Fruit fly (Drosophila melanogaster) whole organism, adult: ENCODE data around the gene CG31301.

Experiments used
- CG14711 ChIP-seq: fragments of 200-800 bp; sonication (Bioruptor generic); optimal IDR thresholded peaks from 2 replicates; lab custom pipeline; 2018; ENCODE audit warnings: missing biosample characterization, mild to moderate bottlenecking, missing genetic modification characterization, moderate library complexity
- CG1620 ChIP-seq: fragments of 200-800 bp; sonication (Bioruptor generic); optimal IDR thresholded peaks from 2 replicates; lab custom pipeline; 2016; ENCODE audit warnings: missing biosample characterization, missing genetic modification characterization
- CG33017 ChIP-seq: fragments of 200-800 bp; sonication (Bioruptor generic); optimal IDR thresholded peaks from 2 replicates; lab custom pipeline; 2018; ENCODE audit warnings: missing biosample characterization, mild to moderate bottlenecking, missing genetic modification characterization, moderate library complexity
- CG7101 ChIP-seq: fragments of 200-800 bp; sonication (Bioruptor generic); optimal IDR thresholded peaks from 2 replicates; lab custom pipeline; 2018; ENCODE audit warnings: missing biosample characterization, mild to moderate bottlenecking, missing genetic modification characterization, moderate library complexity
- Clk ChIP-seq: fragments of 200-800 bp; sonication (Bioruptor generic); optimal IDR thresholded peaks from 2 replicates; lab custom pipeline; 2017; ENCODE audit warnings: missing biosample characterization, missing genetic modification characterization
- cic ChIP-seq: fragments of 200-800 bp; sonication (Bioruptor generic); optimal IDR thresholded peaks from 2 replicates; lab custom pipeline; 2017; ENCODE audit warnings: missing biosample characterization, mild to moderate bottlenecking, missing genetic modification characterization, moderate library complexity
- ovo ChIP-seq: fragments of 200-800 bp; sonication (Bioruptor generic); optimal IDR thresholded peaks from 2 replicates; lab custom pipeline; 2016; ENCODE audit warnings: missing biosample characterization, missing genetic modification characterization

DNA sequence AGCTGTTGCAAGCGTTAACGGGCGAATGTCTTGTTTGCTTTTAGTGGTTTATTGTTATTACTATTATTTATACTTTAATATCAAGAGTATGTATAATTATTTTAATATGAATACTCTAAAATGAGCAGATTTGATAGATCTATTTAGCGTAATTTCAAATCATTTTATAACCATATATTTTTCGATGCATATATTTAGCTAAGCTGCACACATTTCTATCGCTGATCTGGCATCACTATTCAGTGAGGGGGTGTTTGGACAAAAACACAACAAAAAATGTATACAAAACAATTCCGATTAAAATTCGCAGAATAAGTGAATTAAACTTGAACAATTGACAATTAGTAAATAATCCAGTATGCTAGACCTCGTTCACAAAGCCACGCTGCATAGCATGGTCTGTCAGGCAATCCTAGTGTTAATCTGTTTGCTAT, 5.0 kb downstream of the CG31301 start, which contains the start of the genes Trs33 and Tmtc4:
- peak; percentile 31 for TF ChIP-seq CG1620 (GFP tag; lab: Kevin White, UChicago)
- peak; percentile 69 for TF ChIP-seq CG14711 (tag; lab: Kevin White, UChicago)
- TF ChIP-seq ovo (GFP tag; lab: Kevin White, UChicago), result no peak
- peak; percentile 27 for TF ChIP-seq cic (GFP tag; lab: Kevin White, UChicago)
- peak; percentile 38 for TF ChIP-seq CG33017 (tag; lab: Kevin White, UChicago)
- no peak for TF ChIP-seq Clk
- peak; percentile 72 for TF ChIP-seq CG7101
